Worm (Caenorhabditis elegans): Measurements from ENCODE around the gene sip-1.

The sip-1 gene

ce11 chrIII:10460427-10461163, 46.0 kb downstream of the sip-1 start, which contains the start of gene ecps-1 (continued):
- TF ChIP-seq attf-5 (GFP tag; optimal IDR thresholded peaks at IDR 0.05) = peak; percentile 100
- TF ChIP-seq snpc-1.1 (tag; optimal IDR thresholded peaks at IDR 0.05; ENCODE audit: insufficient read depth) = peak; percentile 73
- TF ChIP-seq atf-7 (tag; optimal IDR thresholded peaks at IDR 0.05) = no peak
- no peak for TF ChIP-seq sea-2 (GFP tag; IDR thresholded peaks at IDR 0.05)
- TF ChIP-seq snpc-3.4 (tag; optimal IDR thresholded peaks at IDR 0.05) = peak; percentile 91
- TF ChIP-seq snpc-1.3 (tag; optimal IDR thresholded peaks at IDR 0.05; ENCODE audit: insufficient read depth) = peak; percentile 79
- TF ChIP-seq lin-54 (GFP tag; optimal IDR thresholded peaks at IDR 0.05) = peak; percentile 88
- TF ChIP-seq ceh-27 (GFP tag; optimal IDR thresholded peaks at IDR 0.05) = peak; percentile 91
- TF ChIP-seq lin-26 (GFP tag; IDR thresholded peaks at IDR 0.05) = peak; percentile 25; the same call in 1 of the 2 replicates
- peak; percentile 93 for TF ChIP-seq dox-1 (GFP tag; IDR thresholded peaks at IDR 0.05)
- TF ChIP-seq mcd-1 (GFP tag; IDR thresholded peaks at IDR 0.05) = peak; percentile 98
- peak; percentile 6 to 37 for TF ChIP-seq rec-8 (tag; optimal IDR thresholded peaks at IDR 0.05)
- TF ChIP-seq F23B12.7 (tag; optimal IDR thresholded peaks at IDR 0.05; ENCODE audit: insufficient read depth) = peak; percentile 87
- peak; percentile 84; the same call in 1 of the 2 replicates for TF ChIP-seq ekl-4 (GFP tag; IDR thresholded peaks at IDR 0.05)
- no peak for TF ChIP-seq Y53F4B.3 (GFP tag; IDR thresholded peaks at IDR 0.05)
- peak; percentile 70 for TF ChIP-seq C17E4.6 (GFP tag; IDR thresholded peaks at IDR 0.05)
- peak; percentile 78; the same call in 1 of the 2 replicates for TF ChIP-seq attf-6 (GFP tag; IDR thresholded peaks at IDR 0.05)
- TF ChIP-seq egl-18 (GFP tag; IDR thresholded peaks at IDR 0.05) = no peak
- peak; percentile 76 for TF ChIP-seq madf-10 (tag; optimal IDR thresholded peaks at IDR 0.05)
- TF ChIP-seq pbrm-1 (GFP tag; IDR thresholded peaks at IDR 0.05) = peak; percentile 94
- TF ChIP-seq nfyb-1 (GFP tag; IDR thresholded peaks at IDR 0.05) = 0 out of 2 replicates have a peak, but pooled peaks have one; percentile 54
- peak; percentile 68 for TF ChIP-seq madf-8 (GFP tag; conservative IDR thresholded peaks at IDR 0.05)
- peak; percentile 82 for TF ChIP-seq hmg-1.2 (GFP tag; IDR thresholded peaks at IDR 0.05)
- peak; percentile 48 for TF ChIP-seq somi-1 (GFP tag; optimal IDR thresholded peaks at IDR 0.05)
- TF ChIP-seq Y95B8A.8 (GFP tag; IDR thresholded peaks at IDR 0.05) = peak; percentile 82
- peak; percentile 93 for TF ChIP-seq rcor-1 (GFP tag; IDR thresholded peaks at IDR 0.05)
- peak; percentile 86 for TF ChIP-seq ceh-91 (GFP tag; IDR thresholded peaks at IDR 0.05)
- peak; percentile 14 to 19 for TF ChIP-seq let-607 (tag; optimal IDR thresholded peaks at IDR 0.05)
- peak; percentile 79; the same call in 1 of the 2 replicates for TF ChIP-seq madf-3 (GFP tag; IDR thresholded peaks at IDR 0.05)
- peak; percentile 68; the same call in 1 of the 2 replicates for TF ChIP-seq K11D2.4 (GFP tag; IDR thresholded peaks at IDR 0.05)
- TF ChIP-seq nfya-1 (tag; optimal IDR thresholded peaks at IDR 0.05; ENCODE audit: borderline replicate concordance, insufficient read depth) = no peak
- no peak for TF ChIP-seq hlh-26 (GFP tag; conservative IDR thresholded peaks at IDR 0.05)
- TF ChIP-seq lin-35 (GFP tag; optimal IDR thresholded peaks at IDR 0.05) = peak in 1 of 3 experiments; percentile 66
- peak; percentile 96 for TF ChIP-seq D2030.7 (GFP tag; IDR thresholded peaks at IDR 0.05)
- no peak for TF ChIP-seq nhr-90 (tag; optimal IDR thresholded peaks at IDR 0.05)
- no peak for TF ChIP-seq lag-1 (GFP tag; IDR thresholded peaks at IDR 0.05)
- TF ChIP-seq efl-1 (GFP tag; optimal IDR thresholded peaks at IDR 0.05) = peak; percentile 64
- TF ChIP-seq T07F8.4 (tag; optimal IDR thresholded peaks at IDR 0.05) = peak; percentile 60
- TF ChIP-seq madf-6 (GFP tag; IDR thresholded peaks at IDR 0.05) = peak; percentile 84
- peak; percentile 79 for TF ChIP-seq Y79H2A.3 (GFP tag; conservative IDR thresholded peaks at IDR 0.05)
- no peak for TF ChIP-seq hrde-1 (tag; optimal IDR thresholded peaks at IDR 0.05; ENCODE audit: borderline replicate concordance)
- no peak for TF ChIP-seq F10E7.11 (tag; optimal IDR thresholded peaks at IDR 0.05)
- TF ChIP-seq tbp1 (GFP tag; optimal IDR thresholded peaks at IDR 0.05) = peak; percentile 73
- TF ChIP-seq ztf-28 (GFP tag; IDR thresholded peaks at IDR 0.05) = peak; percentile 96
- no peak for TF ChIP-seq zim-3 (tag; optimal IDR thresholded peaks at IDR 0.05)
